Fruit fly (Drosophila melanogaster): ENCODE measurements around the gene Taf10b.

Taf10b gene

dm6 chr2L:2748480-2749143, 19.0 kb downstream of the Taf10b start (continued):
- TF ChIP-seq wek (GFP tag; optimal IDR thresholded peaks at IDR 0.05) (peak; percentile 61), Dbx (GFP tag; IDR thresholded peaks at IDR 0.05) (peak; percentile 94), run (tag; optimal IDR thresholded peaks at IDR 0.05) (peak; percentile 67), CG7786 (GFP tag; optimal IDR thresholded peaks at IDR 0.05) (peak; percentile 83), CG13624 (GFP tag; optimal IDR thresholded peaks at IDR 0.05) (peak; percentile 83), NK7.1 (GFP tag; optimal IDR thresholded peaks at IDR 0.05) (peak; percentile 69), inv (GFP tag; IDR thresholded peaks at IDR 0.05; ENCODE audit: partially characterized antibody) (peak; percentile 36; the same call in 1 of the 2 replicates), Dp (GFP tag; optimal IDR thresholded peaks at IDR 0.05) (peak; percentile 84), CG6854 (GFP tag; optimal IDR thresholded peaks at IDR 0.05) (peak; percentile 72), twi (tag; optimal IDR thresholded peaks at IDR 0.05) (peak; percentile 81), oc (tag; optimal IDR thresholded peaks at IDR 0.05) (no peak), lab (GFP tag; optimal IDR thresholded peaks at IDR 0.05) (peak; percentile 94), HHEX (GFP tag; optimal IDR thresholded peaks at IDR 0.05) (peak; percentile 90), ato (GFP tag; IDR thresholded peaks at IDR 0.05; ENCODE audit: partially characterized antibody) (peak; percentile 60; the same call in 1 of the 2 replicates), Hr78 (GFP tag; optimal IDR thresholded peaks at IDR 0.05) (peak in 1 of 2 experiments; percentile 9), CG12155 (GFP tag; optimal IDR thresholded peaks at IDR 0.05) (peak; percentile 90), CG4328 (GFP tag; optimal IDR thresholded peaks at IDR 0.05) (peak; percentile 83), Xbp1 (GFP tag; optimal IDR thresholded peaks at IDR 0.05) (peak; percentile 92), CG17829 (tag; optimal IDR thresholded peaks at IDR 0.05) (peak; percentile 93), stc (GFP tag; IDR thresholded peaks at IDR 0.05) (peak; percentile 78; the same call in 1 of the 2 replicates), CG5180 (GFP tag; optimal IDR thresholded peaks at IDR 0.05) (peak; percentile 43), gt (GFP tag; IDR thresholded peaks at IDR 0.05) (peak; percentile 63; the same call in 1 of the 2 replicates), CoRest (tag; optimal IDR thresholded peaks at IDR 0.05) (peak; percentile 94), CG10147 (GFP tag; optimal IDR thresholded peaks at IDR 0.05) (peak; percentile 79), E2f2 (GFP tag; IDR thresholded peaks at IDR 0.05) (peak; percentile 93), bsh (GFP tag; optimal IDR thresholded peaks at IDR 0.05) (peak; percentile 42 to 77), otp (GFP tag; IDR thresholded peaks at IDR 0.05) (peak; percentile 69; the same call in 2 of the 3 replicates), CG6654 (GFP tag; optimal IDR thresholded peaks at IDR 0.05) (peak; percentile 56), CG8281 (tag; optimal IDR thresholded peaks at IDR 0.05) (peak; percentile 52), ac (GFP tag; optimal IDR thresholded peaks at IDR 0.05) (no peak), Aef1 (GFP tag; IDR thresholded peaks at IDR 0.05) (peak; percentile 79), Nf-YC (tag; optimal IDR thresholded peaks at IDR 0.05) (peak; percentile 85), CG31388 (GFP tag; optimal IDR thresholded peaks at IDR 0.05) (peak; percentile 41), Optix (GFP tag; IDR thresholded peaks at IDR 0.05) (peak; percentile 80), lmd (GFP tag; IDR thresholded peaks at IDR 0.05) (peak; percentile 88), az2 (GFP tag; optimal IDR thresholded peaks at IDR 0.05) (peak; percentile 86), CG10209 (GFP tag; optimal IDR thresholded peaks at IDR 0.05) (peak; percentile 88), z (GFP tag; IDR thresholded peaks at IDR 0.05) (no peak), CG11093 (GFP tag; IDR thresholded peaks at IDR 0.05) (peak; percentile 74), CG12236 (GFP tag; optimal IDR thresholded peaks at IDR 0.05) (peak; percentile 33), gfzf (GFP tag; optimal IDR thresholded peaks at IDR 0.05) (peak; percentile 33), CG15601 (tag; optimal IDR thresholded peaks at IDR 0.05) (peak; percentile 76), CG16813 (GFP tag; IDR thresholded peaks at IDR 0.05; ENCODE audit: partially characterized antibody) (peak; percentile 50; the same call in 2 of the 3 replicates), crc (GFP tag; optimal IDR thresholded peaks at IDR 0.05) (peak; percentile 59), CG1602 (GFP tag; optimal IDR thresholded peaks at IDR 0.05) (peak; percentile 80), CG10959 (GFP tag; IDR thresholded peaks at IDR 0.05) (peak; percentile 63), YL-1 (GFP tag; optimal IDR thresholded peaks at IDR 0.05) (peak; percentile 86), Dad (GFP tag; optimal IDR thresholded peaks at IDR 0.05) (peak; percentile 78)

Data from whole organism, embryonic.